Fruit fly (Drosophila melanogaster) whole organism, embryonic: ENCODE measurements around the gene Pex10.

Experiments
- Bdp1 ChIP-seq: fragments of 200-800 bp; sonication (Bioruptor generic); optimal IDR thresholded peaks from 3 replicates; lab custom pipeline; 2016; ENCODE audit warnings: missing biosample characterization, missing genetic modification characterization
- CG12391 ChIP-seq: fragments of 200-800 bp; sonication (Bioruptor generic); optimal IDR thresholded peaks from 3 replicates; lab custom pipeline; 2018; ENCODE audit warnings: missing biosample characterization, mild to moderate bottlenecking, missing genetic modification characterization, moderate library complexity
- CG13123 ChIP-seq: fragments of 200-800 bp; sonication (Bioruptor generic); optimal IDR thresholded peaks from 2 replicates; lab custom pipeline; 2016; ENCODE audit warnings: missing biosample characterization, missing genetic modification characterization
- CG13296 ChIP-seq: fragments of 200-800 bp; sonication (Bioruptor generic); optimal IDR thresholded peaks from 3 replicates; lab custom pipeline; 2018; ENCODE audit warnings: missing biosample characterization, mild to moderate bottlenecking, missing genetic modification characterization
- CG13424 ChIP-seq: fragments of 200-800 bp; sonication (Bioruptor generic); optimal IDR thresholded peaks from 2 replicates; lab custom pipeline; 2019; ENCODE audit warnings: missing biosample characterization, mild to moderate bottlenecking, missing genetic modification characterization, moderate library complexity
- CG13624 ChIP-seq: fragments of 200-800 bp; sonication (Bioruptor generic); optimal IDR thresholded peaks from 2 replicates; lab custom pipeline; 2016; ENCODE audit warnings: missing biosample characterization, missing genetic modification characterization
- CG1647 ChIP-seq: fragments of 200-800 bp; sonication (Bioruptor generic); optimal IDR thresholded peaks from 3 replicates; lab custom pipeline; 2016; ENCODE audit warnings: missing biosample characterization, missing genetic modification characterization
- CG17829 ChIP-seq: fragments of 200-800 bp; optimal IDR thresholded peaks from 2 replicates; lab custom pipeline; 2019; ENCODE audit warnings: missing biosample characterization, mild to moderate bottlenecking, missing genetic modification characterization, moderate library complexity
- CG18619 ChIP-seq: fragments of 200-800 bp; sonication (Bioruptor generic); optimal IDR thresholded peaks from 3 replicates; lab custom pipeline; 2017; ENCODE audit warnings: missing biosample characterization, mild to moderate bottlenecking, missing genetic modification characterization
- CG31365 ChIP-seq: fragments of 200-800 bp; sonication (Bioruptor generic); optimal IDR thresholded peaks from 2 replicates; lab custom pipeline; 2018; ENCODE audit warnings: missing biosample characterization, mild to moderate bottlenecking, missing genetic modification characterization
- CG32772 ChIP-seq: fragments of 200-800 bp; sonication (Bioruptor generic); IDR thresholded peaks from 2 replicates; pipeline ENCODE4 v1.3.6; 2022; ENCODE audit warnings: missing biosample characterization, missing genetic modification characterization
- CG34422 ChIP-seq: fragments of 200-800 bp; sonication (Bioruptor generic); IDR thresholded peaks from 3 replicates; pipeline ENCODE4 v1.3.6; 2022; ENCODE audit warnings: missing biosample characterization, missing genetic modification characterization
- CG5180 ChIP-seq: fragments of 200-800 bp; sonication (Bioruptor generic); optimal IDR thresholded peaks from 3 replicates; lab custom pipeline; 2017; ENCODE audit warnings: missing biosample characterization, missing genetic modification characterization, mild to moderate bottlenecking, moderate library complexity, missing genetic modification reagents
- CG6854 ChIP-seq: fragments of 200-800 bp; sonication (Bioruptor generic); optimal IDR thresholded peaks from 3 replicates; lab custom pipeline; 2017; ENCODE audit warnings: missing biosample characterization, mild to moderate bottlenecking, missing genetic modification characterization
- CG9817 ChIP-seq: fragments of 200-800 bp; sonication (Bioruptor generic); optimal IDR thresholded peaks from 2 replicates; lab custom pipeline; 2018; ENCODE audit warnings: missing biosample characterization, mild to moderate bottlenecking, missing genetic modification characterization, moderate library complexity
- Camta ChIP-seq: fragments of 200-800 bp; sonication (Bioruptor generic); optimal IDR thresholded peaks from 2 replicates; lab custom pipeline; 2016; ENCODE audit warnings: missing biosample characterization, missing genetic modification characterization
- CrebB ChIP-seq: fragments of 200-800 bp; sonication (Bioruptor generic); optimal IDR thresholded peaks from 3 replicates; lab custom pipeline; 2018; ENCODE audit warnings: missing biosample characterization, mild to moderate bottlenecking, missing genetic modification characterization
- Dad ChIP-seq: fragments of 200-800 bp; sonication (Bioruptor generic); optimal IDR thresholded peaks from 3 replicates; lab custom pipeline; 2016; ENCODE audit warnings: missing biosample characterization, missing genetic modification characterization
- Dek ChIP-seq: fragments of 200-800 bp; sonication (Bioruptor generic); optimal IDR thresholded peaks from 3 replicates; lab custom pipeline; 2019; ENCODE audit warnings: missing biosample characterization, mild to moderate bottlenecking, missing genetic modification characterization, moderate library complexity
- Gug ChIP-seq: fragments of 200-800 bp; sonication (Bioruptor generic); IDR thresholded peaks from 4 replicates; pipeline ENCODE4 v1.3.6; 2022; ENCODE audit warnings: missing biosample characterization, missing genetic modification characterization
- HHEX ChIP-seq: fragments of 200-800 bp; sonication (Bioruptor generic); optimal IDR thresholded peaks from 3 replicates; lab custom pipeline; 2017; ENCODE audit warnings: missing biosample characterization, mild to moderate bottlenecking, missing genetic modification characterization, missing genetic modification reagents
- Hr78 ChIP-seq, 2 experiments: fragments of 200-800 bp in 1 of 2; fragments of >200 bp in 1 of 2; sonication (Bioruptor generic) in 1 of 2; optimal IDR thresholded peaks; 2 replicates each; lab custom pipeline; 2017 to 2019; ENCODE audit warnings: missing biosample characterization in 2 of 2, missing genetic modification characterization in 2 of 2, mild to moderate bottlenecking in 1 of 2, moderate library complexity in 1 of 2
- Kr ChIP-seq: fragments of 200-800 bp; sonication (Bioruptor generic); optimal IDR thresholded peaks from 2 replicates; lab custom pipeline; 2017; ENCODE audit warnings: missing biosample characterization, mild to moderate bottlenecking, missing genetic modification characterization
- MESR4 ChIP-seq: fragments of 200-800 bp; sonication (Bioruptor generic); optimal IDR thresholded peaks from 2 replicates; lab custom pipeline; 2018; ENCODE audit warnings: missing biosample characterization, mild to moderate bottlenecking, missing genetic modification characterization, moderate library complexity
- Oaz ChIP-seq: fragments of 200-800 bp; sonication (Bioruptor generic); IDR thresholded peaks from 2 replicates; pipeline ENCODE4 v1.3.6; 2022; ENCODE audit warnings: missing biosample characterization, missing genetic modification characterization
- Ssrp ChIP-seq: fragments of 200-800 bp; sonication (Bioruptor generic); optimal IDR thresholded peaks from 2 replicates; lab custom pipeline; 2018; ENCODE audit warnings: missing biosample characterization, mild to moderate bottlenecking, missing genetic modification characterization, moderate library complexity
- Stat92E ChIP-seq, 3 experiments: fragments of >200 bp in 2 of 3; fragments of 200-800 bp in 1 of 3; sonication (Bioruptor generic) in 1 of 3; optimal IDR thresholded peaks; 2 replicates each; lab custom pipeline; 2017 to 2019; ENCODE audit warnings: missing biosample characterization in 3 of 3, missing genetic modification characterization in 3 of 3, mild to moderate bottlenecking in 1 of 3, moderate library complexity in 1 of 3
- Taf1 ChIP-seq: fragments of 200-800 bp; sonication (Bioruptor generic); IDR thresholded peaks from 2 replicates; pipeline ENCODE4 v1.3.6; 2022; ENCODE audit warnings: missing biosample characterization, missing genetic modification characterization
- Xbp1 ChIP-seq: fragments of 200-800 bp; sonication (Bioruptor generic); optimal IDR thresholded peaks from 3 replicates; lab custom pipeline; 2016; ENCODE audit warnings: missing biosample characterization, mild to moderate bottlenecking, missing genetic modification characterization
- ac ChIP-seq: fragments of 200-800 bp; sonication (Bioruptor generic); optimal IDR thresholded peaks from 3 replicates; lab custom pipeline; 2017; ENCODE audit warnings: missing biosample characterization, mild to moderate bottlenecking, missing genetic modification characterization
- al ChIP-seq: fragments of 200-800 bp; sonication (Bioruptor generic); IDR thresholded peaks from 2 replicates; pipeline ENCODE4 v1.3.6; 2022; ENCODE audit warnings: missing biosample characterization, missing genetic modification characterization
- cg ChIP-seq: fragments of 200-800 bp; sonication (Bioruptor generic); optimal IDR thresholded peaks from 3 replicates; lab custom pipeline; 2019; ENCODE audit warnings: missing biosample characterization, mild to moderate bottlenecking, missing genetic modification characterization, moderate library complexity
- chinmo ChIP-seq: fragments of 200-800 bp; sonication (Bioruptor generic); IDR thresholded peaks from 4 replicates; pipeline ENCODE4 v1.3.6; 2022; ENCODE audit warnings: missing biosample characterization, missing genetic modification characterization; ENCODE audit not compliant: partially characterized antibody
- disco-r ChIP-seq: fragments of 200-800 bp; sonication (Bioruptor generic); optimal IDR thresholded peaks from 2 replicates; lab custom pipeline; 2016; ENCODE audit warnings: missing biosample characterization, missing genetic modification characterization
- dysf ChIP-seq: fragments of 200-800 bp; sonication (Bioruptor generic); IDR thresholded peaks from 3 replicates; pipeline ENCODE4 v1.3.6; 2022; ENCODE audit warnings: missing biosample characterization, missing genetic modification characterization
- ems ChIP-seq: fragments of 200-800 bp; sonication (Bioruptor generic); optimal IDR thresholded peaks from 3 replicates; lab custom pipeline; 2016; ENCODE audit warnings: missing biosample characterization, missing genetic modification characterization
- fd3F ChIP-seq: fragments of 200-800 bp; sonication (Bioruptor generic); optimal IDR thresholded peaks from 2 replicates; lab custom pipeline; 2018; ENCODE audit warnings: missing biosample characterization, mild to moderate bottlenecking, missing genetic modification characterization, moderate library complexity
- gcm ChIP-seq: fragments of 200-800 bp; sonication (Bioruptor generic); optimal IDR thresholded peaks from 2 replicates; lab custom pipeline; 2019; ENCODE audit warnings: missing biosample characterization, mild to moderate bottlenecking, missing genetic modification characterization, moderate library complexity
- grau ChIP-seq: fragments of 200-800 bp; optimal IDR thresholded peaks from 3 replicates; lab custom pipeline; 2019; ENCODE audit warnings: missing biosample characterization, mild to moderate bottlenecking, missing genetic modification characterization, moderate library complexity
- ham ChIP-seq: fragments of 200-800 bp; sonication (Bioruptor generic); IDR thresholded peaks from 2 replicates; pipeline ENCODE4 v1.3.6; 2022; ENCODE audit warnings: missing biosample characterization, missing genetic modification characterization
- maf-S ChIP-seq: fragments of 200-800 bp; sonication (Bioruptor generic); optimal IDR thresholded peaks from 2 replicates; lab custom pipeline; 2016; ENCODE audit warnings: missing biosample characterization, missing genetic modification characterization
- mam ChIP-seq: fragments of 200-800 bp; sonication (Bioruptor generic); optimal IDR thresholded peaks from 3 replicates; lab custom pipeline; 2016; ENCODE audit warnings: missing biosample characterization, missing genetic modification characterization
- row ChIP-seq: fragments of 200-800 bp; sonication (Bioruptor generic); IDR thresholded peaks from 3 replicates; pipeline ENCODE4 v1.3.6; 2022; ENCODE audit warnings: missing biosample characterization, missing genetic modification characterization
- scrt ChIP-seq: fragments of 200-800 bp; sonication (Bioruptor generic); optimal IDR thresholded peaks from 2 replicates; lab custom pipeline; 2018; ENCODE audit warnings: missing biosample characterization, mild to moderate bottlenecking, missing genetic modification characterization, moderate library complexity
- sens ChIP-seq: fragments of 200-800 bp; sonication (Bioruptor generic); peaks from one replicate; lab custom pipeline; 2016; ENCODE audit warnings: missing biosample characterization, missing genetic modification characterization
- sqz ChIP-seq: fragments of 200-800 bp; sonication (Bioruptor generic); optimal IDR thresholded peaks from 3 replicates; lab custom pipeline; 2018; ENCODE audit warnings: missing biosample characterization, mild to moderate bottlenecking, missing genetic modification characterization
- ssp ChIP-seq: fragments of 200-800 bp; sonication (Bioruptor generic); IDR thresholded peaks from 2 replicates; pipeline ENCODE4 v1.3.6; 2022; ENCODE audit warnings: missing biosample characterization, missing genetic modification characterization
- tap ChIP-seq: fragments of 200-800 bp; optimal IDR thresholded peaks from 3 replicates; lab custom pipeline; 2019; ENCODE audit warnings: missing biosample characterization, mild to moderate bottlenecking, missing genetic modification characterization, moderate library complexity
- tin ChIP-seq: fragments of 200-800 bp; sonication (Bioruptor generic); optimal IDR thresholded peaks from 3 replicates; lab custom pipeline; 2016; ENCODE audit warnings: missing biosample characterization, missing genetic modification characterization
- tx ChIP-seq: fragments of 200-800 bp; sonication (Bioruptor generic); optimal IDR thresholded peaks from 2 replicates; lab custom pipeline; 2016; ENCODE audit warnings: missing biosample characterization, missing genetic modification characterization
- zen2 ChIP-seq: fragments of 200-800 bp; sonication (Bioruptor generic); IDR thresholded peaks from 3 replicates; pipeline ENCODE4 v1.3.6; 2022; ENCODE audit warnings: missing biosample characterization, missing genetic modification characterization; ENCODE audit not compliant: partially characterized antibody

Gene Pex10

dm6 chr3L:1584003-1584402, 26.0 kb downstream of the Pex10 start (continued):
- TF ChIP-seq tin (GFP tag; lab: Kevin White, UChicago), result no peak
- peak; percentile 44; the same call in 2 of the 4 replicates for TF ChIP-seq Gug (GFP tag; lab: Robert Waterston, UW)
- TF ChIP-seq sens (GFP tag; lab: Kevin White, UChicago), result peak; percentile 93
- no peak for TF ChIP-seq CG5180 (GFP tag; lab: Kevin White, UChicago)
- peak; percentile 62; the same call in 2 of the 3 replicates for TF ChIP-seq dysf (GFP tag; lab: Robert Waterston, UW)
- peak; percentile 38 for TF ChIP-seq CG18619 (GFP tag; lab: Kevin White, UChicago)
- TF ChIP-seq Dek (tag; lab: Kevin White, UChicago), result no peak
- TF ChIP-seq CG17829, result peak; percentile 79
- TF ChIP-seq CG32772 (GFP tag; lab: Robert Waterston, UW), result peak; percentile 65
- peak; percentile 0 for TF ChIP-seq ac (GFP tag; lab: Kevin White, UChicago)
- no peak for TF ChIP-seq MESR4
- TF ChIP-seq ems (GFP tag; lab: Kevin White, UChicago), result peak; percentile 57
- TF ChIP-seq Bdp1 (GFP tag; lab: Kevin White, UChicago), result peak; percentile 17
- no peak for TF ChIP-seq HHEX (GFP tag; lab: Kevin White, UChicago)
- peak; percentile 71 for TF ChIP-seq Ssrp (tag; lab: Kevin White, UChicago)
- TF ChIP-seq gcm (GFP tag; lab: Kevin White, UChicago), result peak; percentile 24
- no peak for TF ChIP-seq CG1647
- no peak for TF ChIP-seq zen2 (GFP tag; lab: Robert Waterston, UW)
- no peak for TF ChIP-seq Stat92E (GFP tag; optimal IDR thresholded peaks at IDR 0.05; lab: Kevin White, UChicago)
- no peak for TF ChIP-seq CG31365 (tag; lab: Kevin White, UChicago)
- TF ChIP-seq CG13296 (GFP tag; lab: Kevin White, UChicago), result no peak
- no peak for TF ChIP-seq mam
- TF ChIP-seq tap (tag; lab: Kevin White, UChicago), result peak; percentile 50
- TF ChIP-seq CG13624 (GFP tag; lab: Kevin White, UChicago), result peak; percentile 55
- TF ChIP-seq Xbp1, result peak; percentile 73
- no peak for TF ChIP-seq Kr (GFP tag; lab: Kevin White, UChicago)
- TF ChIP-seq CG34422 (GFP tag; lab: Robert Waterston, UW), result peak; percentile 65; the same call in 2 of the 3 replicates
- peak; percentile 41 for TF ChIP-seq tx (GFP tag; lab: Kevin White, UChicago)
- no peak for TF ChIP-seq CG6854 (GFP tag; lab: Kevin White, UChicago)
- TF ChIP-seq Taf1 (GFP tag; lab: Robert Waterston, UW), result no peak
- peak; percentile 14 for TF ChIP-seq cg (GFP tag; lab: Kevin White, UChicago)
- TF ChIP-seq row (GFP tag; lab: Robert Waterston, UW), result peak; percentile 68
- no peak for TF ChIP-seq Camta (GFP tag; lab: Kevin White, UChicago)
- TF ChIP-seq maf-S, result peak; percentile 3
- peak in 1 of 2 experiments; percentile 10 for TF ChIP-seq Hr78 (GFP tag; optimal IDR thresholded peaks at IDR 0.05; lab: Kevin White, UChicago)
- peak; percentile 39 for TF ChIP-seq CG9817 (tag; lab: Kevin White, UChicago)
- no peak for TF ChIP-seq sqz (GFP tag; lab: Kevin White, UChicago)
- peak; percentile 78 for TF ChIP-seq CG12391 (tag; lab: Kevin White, UChicago)
- TF ChIP-seq al, result no peak
- TF ChIP-seq grau (tag; lab: Kevin White, UChicago), result peak; percentile 66
- no peak for TF ChIP-seq ham (GFP tag; lab: Robert Waterston, UW)
- TF ChIP-seq CG13424 (tag; lab: Kevin White, UChicago), result peak; percentile 46
- TF ChIP-seq CG13123 (GFP tag; lab: Kevin White, UChicago), result peak; percentile 23
- TF ChIP-seq disco-r (GFP tag; lab: Kevin White, UChicago), result no peak
- no peak for TF ChIP-seq chinmo (GFP tag; lab: Robert Waterston, UW)
- no peak for TF ChIP-seq Oaz (GFP tag; lab: Robert Waterston, UW)
- TF ChIP-seq fd3F, result peak; percentile 7
- no peak for TF ChIP-seq scrt (GFP tag; lab: Kevin White, UChicago)
- no peak for TF ChIP-seq Dad (GFP tag; lab: Kevin White, UChicago)
- TF ChIP-seq CrebB (tag; lab: Kevin White, UChicago), result peak; percentile 12
- peak; percentile 45; the same call in 1 of the 2 replicates for TF ChIP-seq ssp (GFP tag; lab: Robert Waterston, UW)
